Fruit fly (Drosophila melanogaster) whole organism, wandering third instar larva: Measurements from ENCODE around the gene CG13376.

ENCODE experiments used
- CG32264 ChIP-seq: fragments of 200-800 bp; sonication (Bioruptor generic); optimal IDR thresholded peaks from 2 replicates; lab custom pipeline; 2016; ENCODE audit warnings: missing biosample characterization, missing genetic modification characterization
- CG9705 ChIP-seq: fragments of 200-800 bp; sonication (Bioruptor generic); optimal IDR thresholded peaks from 2 replicates; lab custom pipeline; 2018; ENCODE audit warnings: missing biosample characterization, mild to moderate bottlenecking, missing genetic modification characterization
- CrebA ChIP-seq: fragments of 200-800 bp; sonication (Bioruptor generic); optimal IDR thresholded peaks from 2 replicates; lab custom pipeline; 2016; ENCODE audit warnings: missing biosample characterization, mild to moderate bottlenecking, missing genetic modification characterization, borderline replicate concordance
- Dfd ChIP-seq: fragments of >200 bp; optimal IDR thresholded peaks from 2 replicates; lab custom pipeline; 2017; ENCODE audit warnings: missing biosample characterization, missing genetic modification characterization
- Dif ChIP-seq: fragments of 200-275, 200-300 bp; sonication (Bioruptor generic); optimal IDR thresholded peaks from 2 replicates; lab custom pipeline; 2018; ENCODE audit warnings: missing biosample characterization, missing genetic modification characterization; ENCODE audit not compliant: partially characterized antibody
- Hnf4 ChIP-seq: fragments of 200-800 bp; sonication (Bioruptor generic); optimal IDR thresholded peaks from 2 replicates; lab custom pipeline; 2016; ENCODE audit warnings: missing biosample characterization, mild to moderate bottlenecking, missing genetic modification characterization
- Hr78 ChIP-seq: fragments of >200 bp; optimal IDR thresholded peaks from 2 replicates; lab custom pipeline; 2017; ENCODE audit warnings: missing biosample characterization, missing genetic modification characterization
- Hr83 ChIP-seq: fragments of 200-300 bp; sonication (Bioruptor generic); optimal IDR thresholded peaks from 2 replicates; lab custom pipeline; 2016; ENCODE audit warnings: missing biosample characterization, mild to moderate bottlenecking, missing genetic modification characterization, moderate library complexity; ENCODE audit not compliant: poor library complexity, severe bottlenecking
- Jra ChIP-seq: sonication (Bioruptor generic); optimal IDR thresholded peaks from 2 replicates; lab custom pipeline; 2016; ENCODE audit warnings: missing biosample characterization, missing genetic modification characterization
- Mio ChIP-seq: sonication (Bioruptor generic); optimal IDR thresholded peaks from 2 replicates; lab custom pipeline; 2016; ENCODE audit warnings: missing biosample characterization, missing genetic modification characterization
- Myc ChIP-seq: fragments of >200 bp; optimal IDR thresholded peaks from 2 replicates; lab custom pipeline; 2017
- N ChIP-seq: fragments of >200 bp; optimal IDR thresholded peaks from 2 replicates; lab custom pipeline; 2018; ENCODE audit warnings: missing biosample characterization, missing external identifiers, missing genetic modification characterization
- OdsH ChIP-seq: fragments of 200-800 bp; sonication (Bioruptor generic); optimal IDR thresholded peaks from 2 replicates; lab custom pipeline; 2016; ENCODE audit warnings: missing biosample characterization, mild to moderate bottlenecking, missing genetic modification characterization
- Rel ChIP-seq, 2 experiments: fragments of 200-800 bp; sonication (Bioruptor generic) in 1 of 2; optimal IDR thresholded peaks; 2 replicates in 1 of 2; 3 replicates in 1 of 2; lab custom pipeline; 2016 to 2019; ENCODE audit warnings: mild to moderate bottlenecking in 2 of 2, missing biosample characterization in 2 of 2, missing genetic modification characterization in 2 of 2, moderate library complexity in 1 of 2
- Vsx2 ChIP-seq: fragments of 200-300, 225-300 bp; sonication (Bioruptor generic); optimal IDR thresholded peaks from 2 replicates; lab custom pipeline; 2018; ENCODE audit warnings: missing biosample characterization, missing genetic modification characterization; ENCODE audit not compliant: partially characterized antibody
- brk ChIP-seq: fragments of 200-800 bp; sonication (Bioruptor generic); optimal IDR thresholded peaks from 2 replicates; lab custom pipeline; 2016; ENCODE audit warnings: missing biosample characterization, mild to moderate bottlenecking, missing genetic modification characterization
- dl ChIP-seq, 2 experiments: fragments of 175-275, 200-275 bp in 1 of 2; fragments of 200-275 bp in 1 of 2; sonication (Bioruptor generic); optimal IDR thresholded peaks; lab custom pipeline; 2018; ENCODE audit warnings: mild to moderate bottlenecking in 2 of 2, missing biosample characterization in 2 of 2, missing genetic modification characterization in 2 of 2, moderate library complexity in 2 of 2; ENCODE audit not compliant: partially characterized antibody in 2 of 2, insufficient read depth in 1 of 2
- dmrt93B ChIP-seq: fragments of 200-800 bp; sonication (Bioruptor generic); optimal IDR thresholded peaks from 2 replicates; lab custom pipeline; 2018; ENCODE audit warnings: missing biosample characterization, mild to moderate bottlenecking, missing genetic modification characterization
- dsf ChIP-seq: sonication (Bioruptor generic); optimal IDR thresholded peaks from 2 replicates; lab custom pipeline; 2016; ENCODE audit warnings: missing biosample characterization, missing genetic modification characterization, borderline replicate concordance
- ey ChIP-seq: fragments of 200-800 bp; sonication (Bioruptor generic); optimal IDR thresholded peaks from 2 replicates; lab custom pipeline; 2016; ENCODE audit warnings: missing biosample characterization, missing genetic modification characterization
- foxo ChIP-seq, 2 experiments: fragments of 200-800 bp; sonication (Bioruptor generic); optimal IDR thresholded peaks; 2 replicates in 1 of 2; 3 replicates in 1 of 2; lab custom pipeline; 2016 to 2017; ENCODE audit warnings: missing biosample characterization in 2 of 2, missing genetic modification characterization in 2 of 2
- fru ChIP-seq: fragments of 200-800 bp; sonication (Bioruptor generic); optimal IDR thresholded peaks from 3 replicates; lab custom pipeline; 2016; ENCODE audit warnings: missing biosample characterization, mild to moderate bottlenecking, missing genetic modification characterization
- h ChIP-seq: fragments of 200-800 bp; sonication (Bioruptor generic); optimal IDR thresholded peaks from 3 replicates; lab custom pipeline; 2016; ENCODE audit warnings: missing biosample characterization, mild to moderate bottlenecking, missing genetic modification characterization
- jim ChIP-seq: fragments of 175-275, 200-325 bp; sonication (Bioruptor generic); optimal IDR thresholded peaks from 2 replicates; lab custom pipeline; 2016; ENCODE audit warnings: missing biosample characterization, mild to moderate bottlenecking, missing genetic modification characterization
- lola ChIP-seq: fragments of >200 bp; optimal IDR thresholded peaks from 2 replicates; lab custom pipeline; 2017; ENCODE audit warnings: missing biosample characterization, missing genetic modification characterization
- pan ChIP-seq: fragments of >200 bp; optimal IDR thresholded peaks from 2 replicates; lab custom pipeline; 2017
- psq ChIP-seq: fragments of 200-800 bp; sonication (Bioruptor generic); optimal IDR thresholded peaks from 3 replicates; lab custom pipeline; 2017; ENCODE audit warnings: missing biosample characterization, mild to moderate bottlenecking, missing genetic modification characterization, moderate library complexity
- rgr ChIP-seq: fragments of 200-800 bp; sonication (Bioruptor generic); optimal IDR thresholded peaks from 3 replicates; lab custom pipeline; 2016; ENCODE audit warnings: missing biosample characterization, mild to moderate bottlenecking, missing genetic modification characterization
- sage ChIP-seq: fragments of 200-800 bp; sonication (Bioruptor generic); optimal IDR thresholded peaks from 2 replicates; lab custom pipeline; 2016; ENCODE audit warnings: missing biosample characterization, mild to moderate bottlenecking, missing genetic modification characterization
- sv ChIP-seq: fragments of 200-800 bp; sonication (Bioruptor generic); optimal IDR thresholded peaks from 3 replicates; lab custom pipeline; 2016; ENCODE audit warnings: missing biosample characterization, missing genetic modification characterization
- tai ChIP-seq: sonication (Bioruptor generic); optimal IDR thresholded peaks from 2 replicates; lab custom pipeline; 2016; ENCODE audit warnings: missing biosample characterization, missing genetic modification characterization
- woc ChIP-seq: sonication (Bioruptor generic); optimal IDR thresholded peaks from 2 replicates; lab custom pipeline; 2016; ENCODE audit warnings: missing biosample characterization, mild to moderate bottlenecking, missing genetic modification characterization

CG13376 gene

dm6 chrX:266978-267439 lies at the start of gene CG13376:
TSS of gene CG13376 (minus strand) at chrX:267028.
- no peak for TF ChIP-seq Jra (GFP tag; lab: Kevin White, UChicago)
- TF ChIP-seq Dfd (GFP tag; lab: Kevin White, UChicago): no peak
- TF ChIP-seq Hr83 (GFP tag; lab: Kevin White, UChicago): no peak
- TF ChIP-seq sv (GFP tag; lab: Kevin White, UChicago): no peak
- TF ChIP-seq psq (GFP tag; lab: Kevin White, UChicago): no peak
- no peak for TF ChIP-seq Myc (lab: Kevin White, UChicago)

dm6 chrX:314823-315222 lies 48.0 kb upstream of the CG13376 start, which contains the start of gene Or1a:
TSS of gene Or1a (plus strand) at chrX:315123.
- TF ChIP-seq Dif: no peak
- no peak for TF ChIP-seq Myc (lab: Kevin White, UChicago)
- no peak for TF ChIP-seq woc (GFP tag; lab: Kevin White, UChicago)
- TF ChIP-seq jim: no peak
- TF ChIP-seq lola: no peak
- no peak for TF ChIP-seq rgr (GFP tag; lab: Kevin White, UChicago)
- no peak for TF ChIP-seq CG9705 (GFP tag; lab: Kevin White, UChicago)
- no peak for TF ChIP-seq dl (GFP tag; optimal IDR thresholded peaks at IDR 0.05; lab: Kevin White, UChicago; ENCODE audit: insufficient read depth in 1 of 2, partially characterized antibody in 2 of 2)
- no peak for TF ChIP-seq sage (GFP tag; lab: Kevin White, UChicago)

dm6 chrX:311328-311727 lies 44.5 kb upstream of the CG13376 start:
- TF ChIP-seq Dfd (GFP tag; lab: Kevin White, UChicago): no peak
- no peak for TF ChIP-seq dsf (GFP tag; lab: Kevin White, UChicago)
- no peak for TF ChIP-seq Jra (GFP tag; lab: Kevin White, UChicago)
- TF ChIP-seq woc (GFP tag; lab: Kevin White, UChicago): no peak
- TF ChIP-seq Myc (lab: Kevin White, UChicago): no peak

- no peak for TF ChIP-seq sage (GFP tag; lab: Kevin White, UChicago)
Observed at dm6 chrX:307384-307783, 40.6 kb upstream of the CG13376 start, which contains the start of gene CG12470. TSS of gene CG12470 (plus strand) at chrX:307684.

- TF ChIP-seq N (GFP tag; lab: Kevin White, UChicago) (no peak), Hnf4 (no peak), brk (GFP tag; lab: Kevin White, UChicago) (no peak), ey (no peak), Hr78 (GFP tag; lab: Kevin White, UChicago) (no peak), sage (GFP tag; lab: Kevin White, UChicago) (no peak), pan (lab: Kevin White, UChicago) (no peak), Myc (lab: Kevin White, UChicago) (no peak), dmrt93B (no peak), dl (GFP tag; optimal IDR thresholded peaks at IDR 0.05; lab: Kevin White, UChicago; ENCODE audit: insufficient read depth in 1 of 2, partially characterized antibody in 2 of 2) (no peak), Vsx2 (GFP tag; lab: Kevin White, UChicago) (no peak), lola (no peak), Mio (no peak), Rel (GFP tag; optimal IDR thresholded peaks at IDR 0.05; lab: Kevin White, UChicago) (no peak), Rel (tag; optimal IDR thresholded peaks at IDR 0.05; lab: Kevin White, UChicago) (no peak), CrebA (GFP tag; lab: Kevin White, UChicago) (no peak), foxo (GFP tag; optimal IDR thresholded peaks at IDR 0.05; lab: Kevin White, UChicago) (no peak), tai (GFP tag; lab: Kevin White, UChicago) (no peak), psq (GFP tag; lab: Kevin White, UChicago) (no peak), jim (no peak), h (GFP tag; lab: Kevin White, UChicago) (no peak)
Observed at dm6 chrX:294839-295238, 28.0 kb upstream of the CG13376 start, which contains the start of gene CG13375. TSS of gene CG13375 (minus strand) at chrX:294962.

dm6 chrX:293254-293653 lies 26.4 kb upstream of the CG13376 start:
- TF ChIP-seq foxo (GFP tag; optimal IDR thresholded peaks at IDR 0.05; lab: Kevin White, UChicago) (peak in 1 of 2 experiments; percentile 16), h (GFP tag; lab: Kevin White, UChicago) (peak; percentile 1), rgr (GFP tag; lab: Kevin White, UChicago) (peak; percentile 34), OdsH (GFP tag; lab: Kevin White, UChicago) (peak; percentile 20), CG32264 (GFP tag; lab: Kevin White, UChicago) (no peak), fru (GFP tag; lab: Kevin White, UChicago) (peak; percentile 8)
